Worm (Caenorhabditis elegans) whole organism, midembryonic: Measurements from ENCODE around the gene T16A9.3.

Experiments used
- T22C8.4 ChIP-seq: fragments of 200-800 bp; sonication (Bioruptor generic); IDR thresholded peaks from 2 replicates; pipeline ENCODE4 v1.3.6; 2022; ENCODE audit warnings: missing genetic modification characterization, missing compliant biosample characterization
- cog-1 ChIP-seq: sonication (generic microtip); optimal IDR thresholded peaks from 2 replicates; lab custom pipeline; 2016; ENCODE audit warnings: missing genetic modification characterization, missing compliant biosample characterization
- flt-1 ChIP-seq: fragments of 200-800 bp; sonication (Bioruptor generic); IDR thresholded peaks from 2 replicates; pipeline ENCODE4 v1.3.6; 2022; ENCODE audit warnings: missing genetic modification characterization, missing compliant biosample characterization
- klf-2 ChIP-seq: fragments of 200-800 bp; sonication (Bioruptor generic); conservative IDR thresholded peaks from 2 replicates; pipeline ENCODE4 v1.3.6; 2022; ENCODE audit warnings: missing genetic modification reagents, missing genetic modification characterization, missing compliant biosample characterization
- med-1 ChIP-seq: sonication (generic microtip); optimal IDR thresholded peaks from 2 replicates; lab custom pipeline; 2017; ENCODE audit warnings: missing genetic modification characterization, mild to moderate bottlenecking, missing compliant biosample characterization, antibody characterized with exemption, missing genetic modification reagents; ENCODE audit not compliant: insufficient read depth
- ref-1 ChIP-seq: fragments of 200-800 bp; sonication (Bioruptor generic); conservative IDR thresholded peaks from 2 replicates; pipeline ENCODE4 v1.3.6; 2022; ENCODE audit warnings: missing genetic modification reagents, missing genetic modification characterization, missing compliant biosample characterization
- tab-1 ChIP-seq: fragments of 200-800 bp; sonication (Bioruptor generic); IDR thresholded peaks from 2 replicates; pipeline ENCODE4 v1.3.6; 2022; ENCODE audit warnings: missing genetic modification characterization, missing compliant biosample characterization
- ztf-23 ChIP-seq: fragments of 200-800 bp; sonication (Bioruptor generic); IDR thresholded peaks from 2 replicates; pipeline ENCODE4 v1.3.6; 2022; ENCODE audit warnings: missing genetic modification reagents, missing genetic modification characterization, missing compliant biosample characterization
- ztf-29 ChIP-seq: fragments of 200-800 bp; sonication (Bioruptor generic); IDR thresholded peaks from 2 replicates; pipeline ENCODE4 v1.3.6; 2022; ENCODE audit warnings: missing genetic modification reagents, missing genetic modification characterization, missing compliant biosample characterization

T16A9.3 gene

ce11 chrV:14210743-14211142, 5.4 kb downstream of the T16A9.3 start, which contains the start of gene str-230:
TSS of gene str-230 (minus strand) at chrV:14210843.
- TF ChIP-seq tab-1: no peak
- TF ChIP-seq ztf-23 (GFP tag; lab: Robert Waterston, UW): no peak
- TF ChIP-seq ref-1 (GFP tag; lab: Robert Waterston, UW): no peak
- TF ChIP-seq flt-1 (GFP tag; lab: Robert Waterston, UW): no peak
- TF ChIP-seq T22C8.4 (GFP tag; lab: Robert Waterston, UW): no peak
- TF ChIP-seq ztf-29 (GFP tag; lab: Robert Waterston, UW): no peak
- TF ChIP-seq med-1 (GFP tag; lab: Kevin White, UChicago): no peak
- no peak for TF ChIP-seq cog-1 (tag; lab: Kevin White, UChicago)

DNA sequence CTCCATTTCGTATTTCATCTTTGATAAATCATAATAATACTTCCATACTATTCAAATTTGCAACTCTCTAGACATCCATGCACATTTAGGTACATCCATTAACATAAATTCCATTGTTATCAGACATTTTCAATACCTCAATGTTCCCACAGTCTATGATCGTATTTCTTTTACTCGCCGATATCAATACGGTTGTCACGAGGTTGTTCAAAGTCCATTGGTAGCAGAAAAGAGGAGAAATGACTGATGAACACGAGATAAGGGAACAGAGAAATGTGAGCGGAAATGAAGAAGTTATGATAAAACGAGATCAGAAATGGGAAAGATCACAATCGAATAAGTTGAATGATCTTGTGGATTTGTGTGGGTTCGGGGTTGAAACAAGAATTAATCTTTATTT, 7.5 kb downstream of the T16A9.3 start:
- TF ChIP-seq T22C8.4 (GFP tag; lab: Robert Waterston, UW): no peak
- TF ChIP-seq ztf-23 (GFP tag; lab: Robert Waterston, UW): no peak
- no peak for TF ChIP-seq klf-2 (GFP tag; lab: Robert Waterston, UW)
- no peak for TF ChIP-seq cog-1 (tag; lab: Kevin White, UChicago)
- no peak for TF ChIP-seq ref-1 (GFP tag; lab: Robert Waterston, UW)
- TF ChIP-seq med-1 (GFP tag; lab: Kevin White, UChicago): no peak
- TF ChIP-seq flt-1 (GFP tag; lab: Robert Waterston, UW): no peak
- no peak for TF ChIP-seq tab-1

DNA sequence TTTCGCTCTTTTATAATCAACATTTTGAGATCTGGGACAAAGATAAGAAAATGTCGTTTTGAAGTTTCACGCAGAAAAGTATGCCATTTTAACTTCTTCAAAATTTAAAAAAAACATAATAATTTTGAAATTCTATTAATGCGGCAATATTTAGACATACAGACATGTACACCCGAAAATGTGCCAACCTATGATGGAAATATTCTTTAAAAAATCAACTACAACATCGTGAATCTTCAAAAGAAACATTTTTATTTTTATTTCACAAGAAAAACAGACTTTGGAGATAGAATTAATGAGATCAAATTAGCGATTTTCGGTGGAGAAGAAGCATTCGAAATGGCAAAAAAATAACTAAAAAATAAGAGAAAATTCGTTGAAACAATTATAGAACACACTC, 9.8 kb downstream of the T16A9.3 start, which contains the start of gene T16A9.5:
Gene T16A9.5, minus strand, starts transcription at position 101 of the 400 bp plus-strand sequence.
- no peak for TF ChIP-seq cog-1 (tag; lab: Kevin White, UChicago)
- TF ChIP-seq ztf-23 (GFP tag; lab: Robert Waterston, UW): no peak
- no peak for TF ChIP-seq klf-2 (GFP tag; lab: Robert Waterston, UW)
- no peak for TF ChIP-seq med-1 (GFP tag; lab: Kevin White, UChicago)
- no peak for TF ChIP-seq ref-1 (GFP tag; lab: Robert Waterston, UW)
- no peak for TF ChIP-seq tab-1

- TF ChIP-seq cog-1 (tag; lab: Kevin White, UChicago) (no peak), T22C8.4 (GFP tag; lab: Robert Waterston, UW) (no peak), klf-2 (GFP tag; lab: Robert Waterston, UW) (no peak), tab-1 (no peak), ref-1 (GFP tag; lab: Robert Waterston, UW) (no peak), flt-1 (GFP tag; lab: Robert Waterston, UW) (no peak), med-1 (GFP tag; lab: Kevin White, UChicago) (no peak), ztf-23 (GFP tag; lab: Robert Waterston, UW) (no peak), ztf-29 (GFP tag; lab: Robert Waterston, UW) (no peak)
These were observed 17.8 kb downstream of the T16A9.3 start for ce11 chrV:14223141-14223540.

DNA sequence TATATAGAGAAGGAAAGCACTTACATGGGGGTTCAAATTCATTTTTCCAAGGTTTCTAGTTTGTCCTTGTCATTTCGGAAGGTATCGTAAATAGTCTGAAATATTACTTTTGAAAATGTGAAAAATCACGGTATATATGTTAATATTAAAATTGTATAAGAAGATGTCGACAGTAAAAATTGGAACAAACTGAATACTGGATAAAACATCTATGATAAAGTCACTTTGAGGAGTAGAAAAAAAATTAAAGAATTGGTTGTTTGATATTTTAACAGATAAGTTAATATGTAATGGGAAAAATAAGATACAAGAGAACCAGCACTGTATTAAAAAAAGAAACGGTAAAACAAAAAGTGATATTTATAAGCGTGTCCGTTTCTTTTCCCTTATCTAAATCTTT, 21.1 kb downstream of the T16A9.3 start, which contains the start of gene nep-21:
Gene nep-21, minus strand, starts transcription at position 101 of the 400 bp plus-strand sequence.
- TF ChIP-seq klf-2 (GFP tag; lab: Robert Waterston, UW) (no peak), med-1 (GFP tag; lab: Kevin White, UChicago) (no peak), T22C8.4 (GFP tag; lab: Robert Waterston, UW) (no peak), ztf-23 (GFP tag; lab: Robert Waterston, UW) (no peak)

DNA sequence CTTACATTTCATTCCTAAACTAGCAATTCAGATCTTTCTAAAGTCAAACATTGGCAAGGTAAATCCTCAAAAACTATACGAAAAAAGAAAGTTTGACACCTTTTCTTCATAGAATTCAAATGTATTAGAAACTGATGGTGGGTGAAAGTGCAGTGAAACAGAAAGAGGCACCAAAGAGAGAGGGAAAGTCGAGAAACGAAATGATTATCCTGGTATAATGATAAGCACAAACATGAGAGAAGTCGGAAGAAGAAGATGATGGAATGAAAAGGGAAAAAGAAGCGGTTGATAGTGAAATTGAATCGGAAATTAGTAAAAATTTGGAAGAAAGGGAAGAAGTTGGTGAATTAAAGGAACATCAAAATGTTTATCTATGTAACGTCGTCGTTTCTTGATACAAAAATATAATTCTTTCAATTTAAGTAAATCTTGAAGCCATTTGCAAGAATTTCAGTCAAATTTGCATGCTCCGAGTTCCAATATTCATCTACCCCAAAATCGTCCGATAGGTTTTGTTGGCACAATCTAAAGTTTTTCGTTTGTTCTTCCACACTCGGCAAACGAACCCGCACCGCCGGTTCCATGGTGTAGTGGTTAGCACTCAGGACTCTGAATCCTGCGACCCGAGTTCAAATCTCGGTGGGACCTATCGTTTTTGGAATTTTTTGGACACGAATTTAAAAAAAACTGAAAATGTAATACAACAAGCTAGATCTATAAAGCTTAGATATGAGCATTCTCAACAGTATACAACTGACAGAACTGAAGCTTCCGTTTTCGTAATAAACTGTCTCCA, 25.7 kb downstream of the T16A9.3 start:
- no peak for TF ChIP-seq klf-2 (GFP tag; lab: Robert Waterston, UW)
- TF ChIP-seq ztf-23 (GFP tag; lab: Robert Waterston, UW): 0 out of 2 replicates have a peak, but pooled peaks have one; percentile 8

DNA sequence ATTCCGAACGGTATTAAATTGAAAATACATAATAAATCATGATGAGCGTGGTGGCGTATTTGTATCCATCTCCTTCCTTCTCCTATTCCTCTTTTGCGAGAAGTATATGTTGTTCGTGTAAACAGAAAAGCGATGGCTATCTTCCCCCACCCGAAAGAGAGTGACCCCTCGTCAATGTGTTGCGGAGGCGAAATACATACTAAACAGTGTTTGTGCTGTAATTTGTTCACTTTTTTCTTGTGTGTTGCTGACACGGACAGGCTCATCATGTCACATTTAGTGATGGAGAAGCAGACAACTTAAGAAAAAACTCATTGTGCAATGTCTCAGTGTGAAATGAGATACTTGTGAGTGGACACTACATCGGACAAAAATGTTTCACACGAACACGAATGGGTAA, 26.3 kb downstream of the T16A9.3 start:
- TF ChIP-seq ref-1 (GFP tag; lab: Robert Waterston, UW) (no peak), med-1 (GFP tag; lab: Kevin White, UChicago) (no peak), ztf-29 (GFP tag; lab: Robert Waterston, UW) (no peak), flt-1 (GFP tag; lab: Robert Waterston, UW) (no peak), T22C8.4 (GFP tag; lab: Robert Waterston, UW) (no peak), klf-2 (GFP tag; lab: Robert Waterston, UW) (no peak), ztf-23 (GFP tag; lab: Robert Waterston, UW) (no peak), cog-1 (tag; lab: Kevin White, UChicago) (no peak), tab-1 (no peak)

- TF ChIP-seq T22C8.4 (GFP tag; lab: Robert Waterston, UW): no peak
- no peak for TF ChIP-seq med-1 (GFP tag; lab: Kevin White, UChicago)
- TF ChIP-seq klf-2 (GFP tag; lab: Robert Waterston, UW): no peak
- no peak for TF ChIP-seq tab-1
- TF ChIP-seq ztf-23 (GFP tag; lab: Robert Waterston, UW): no peak
- no peak for TF ChIP-seq ref-1 (GFP tag; lab: Robert Waterston, UW)
- no peak for TF ChIP-seq ztf-29 (GFP tag; lab: Robert Waterston, UW)
- TF ChIP-seq cog-1 (tag; lab: Kevin White, UChicago): no peak
- TF ChIP-seq flt-1 (GFP tag; lab: Robert Waterston, UW): no peak
These were observed 30.6 kb downstream of the T16A9.3 start, which contains the start of gene ent-3 for ce11 chrV:14235942-14236341. TSS of gene ent-3 (minus strand) at chrV:14236042.

ce11 chrV:14237447-14237846, 32.1 kb downstream of the T16A9.3 start:
- TF ChIP-seq flt-1 (GFP tag; lab: Robert Waterston, UW) (peak; percentile 70), ztf-23 (GFP tag; lab: Robert Waterston, UW) (peak; percentile 42; the same call in 1 of the 2 replicates), T22C8.4 (GFP tag; lab: Robert Waterston, UW) (peak; percentile 28; the same call in 1 of the 2 replicates), tab-1 (peak; percentile 65; the same call in 1 of the 2 replicates)
